Fruit fly (Drosophila melanogaster) whole organism, embryonic: ENCODE results near the gene Taf8.

ENCODE experiments used
- Abd-B ChIP-seq: fragments of 200-800 bp; sonication (Bioruptor generic); optimal IDR thresholded peaks from 2 replicates; lab custom pipeline; 2018; ENCODE audit warnings: missing biosample characterization, mild to moderate bottlenecking, missing genetic modification characterization, moderate library complexity
- B-H2 ChIP-seq: fragments of 200-800 bp; sonication (Bioruptor generic); optimal IDR thresholded peaks from 2 replicates; lab custom pipeline; 2018; ENCODE audit warnings: missing biosample characterization, mild to moderate bottlenecking, missing genetic modification characterization
- C15 ChIP-seq: fragments of 200-800 bp; sonication (Bioruptor generic); IDR thresholded peaks from 3 replicates; pipeline ENCODE4 v1.3.6; 2022; ENCODE audit warnings: missing biosample characterization, missing genetic modification characterization
- CG10267 ChIP-seq: fragments of 200-800 bp; sonication (Bioruptor generic); optimal IDR thresholded peaks from 2 replicates; lab custom pipeline; 2018; ENCODE audit warnings: missing biosample characterization, mild to moderate bottlenecking, missing genetic modification characterization, moderate library complexity
- CG10979 ChIP-seq: fragments of 200-800 bp; sonication (Bioruptor generic); optimal IDR thresholded peaks from 2 replicates; lab custom pipeline; 2018; ENCODE audit warnings: missing biosample characterization, mild to moderate bottlenecking, missing genetic modification characterization, moderate library complexity
- CG11247 ChIP-seq: fragments of 200-800 bp; sonication (Bioruptor generic); IDR thresholded peaks from 2 replicates; pipeline ENCODE4 v1.3.6; 2022; ENCODE audit warnings: missing biosample characterization, missing genetic modification characterization
- CG11723 ChIP-seq: fragments of 200-800 bp; sonication (Bioruptor generic); optimal IDR thresholded peaks from 2 replicates; lab custom pipeline; 2017; ENCODE audit warnings: missing biosample characterization, mild to moderate bottlenecking, missing genetic modification characterization
- CG15479 ChIP-seq: fragments of 200-800 bp; sonication (Bioruptor generic); optimal IDR thresholded peaks from 3 replicates; lab custom pipeline; 2019; ENCODE audit warnings: missing biosample characterization, mild to moderate bottlenecking, missing genetic modification characterization, moderate library complexity
- CG16779 ChIP-seq: fragments of 200-800 bp; sonication (Bioruptor generic); IDR thresholded peaks from 2 replicates; pipeline ENCODE4 v1.3.6; 2022; ENCODE audit warnings: missing biosample characterization, missing genetic modification characterization
- CG16813 ChIP-seq: fragments of 200-800 bp; sonication (Bioruptor generic); IDR thresholded peaks from 3 replicates; pipeline ENCODE4 v1.3.6; 2022; ENCODE audit warnings: missing biosample characterization, missing genetic modification characterization; ENCODE audit not compliant: partially characterized antibody
- CG2129 ChIP-seq: fragments of 200-800 bp; sonication (Bioruptor generic); IDR thresholded peaks from 2 replicates; pipeline ENCODE4 v1.3.6; 2022; ENCODE audit warnings: missing biosample characterization, missing genetic modification characterization; ENCODE audit not compliant: partially characterized antibody
- CG2199 ChIP-seq: fragments of 200-800 bp; sonication (Bioruptor generic); IDR thresholded peaks from 3 replicates; pipeline ENCODE4 v1.3.6; 2022; ENCODE audit warnings: missing biosample characterization, missing genetic modification characterization
- CG34422 ChIP-seq: fragments of 200-800 bp; sonication (Bioruptor generic); IDR thresholded peaks from 3 replicates; pipeline ENCODE4 v1.3.6; 2022; ENCODE audit warnings: missing biosample characterization, missing genetic modification characterization
- CG3995 ChIP-seq: fragments of 200-800 bp; sonication (Bioruptor generic); optimal IDR thresholded peaks from 3 replicates; lab custom pipeline; 2016; ENCODE audit warnings: missing biosample characterization, missing genetic modification characterization
- CG4707 ChIP-seq: fragments of 200-800 bp; sonication (Bioruptor generic); optimal IDR thresholded peaks from 2 replicates; lab custom pipeline; 2018; ENCODE audit warnings: missing biosample characterization, mild to moderate bottlenecking, missing genetic modification characterization, moderate library complexity
- CG6254 ChIP-seq: fragments of 200-800 bp; sonication (Bioruptor generic); optimal IDR thresholded peaks from 3 replicates; lab custom pipeline; 2017; ENCODE audit warnings: mild to moderate bottlenecking, missing biosample characterization, missing genetic modification reagents, missing genetic modification characterization
- CG8478 ChIP-seq: fragments of >200 bp; optimal IDR thresholded peaks from 2 replicates; lab custom pipeline; 2018
- CG9437 ChIP-seq: fragments of 200-800 bp; sonication (Bioruptor generic); optimal IDR thresholded peaks from 2 replicates; lab custom pipeline; 2018; ENCODE audit warnings: missing biosample characterization, mild to moderate bottlenecking, missing genetic modification characterization
- CG9876 ChIP-seq: fragments of 200-800 bp; sonication (Bioruptor generic); optimal IDR thresholded peaks from 2 replicates; lab custom pipeline; 2016; ENCODE audit warnings: missing biosample characterization, missing genetic modification characterization
- Doc2 ChIP-seq: fragments of 200-800 bp; sonication (Bioruptor generic); IDR thresholded peaks from 2 replicates; pipeline ENCODE4 v1.3.6; 2022; ENCODE audit warnings: missing biosample characterization, missing genetic modification characterization
- Dref ChIP-seq: fragments of 200-800 bp; sonication (Bioruptor generic); IDR thresholded peaks from 2 replicates; pipeline ENCODE4 v1.3.6; 2022; ENCODE audit warnings: missing biosample characterization, missing genetic modification characterization
- ERR ChIP-seq: fragments of 200-800 bp; sonication (Bioruptor generic); optimal IDR thresholded peaks from 2 replicates; lab custom pipeline; 2016; ENCODE audit warnings: missing biosample characterization, missing genetic modification characterization
- Gsc ChIP-seq: fragments of 200-800 bp; sonication (Bioruptor generic); IDR thresholded peaks from 2 replicates; pipeline ENCODE4 v1.3.6; 2022; ENCODE audit warnings: missing biosample characterization, missing genetic modification characterization
- Hmr ChIP-seq: fragments of 200-800 bp; sonication (Bioruptor generic); optimal IDR thresholded peaks from 3 replicates; lab custom pipeline; 2017; ENCODE audit warnings: mild to moderate bottlenecking, missing biosample characterization, missing genetic modification reagents, missing genetic modification characterization
- Lpt ChIP-seq: fragments of >200 bp; optimal IDR thresholded peaks from 2 replicates; lab custom pipeline; 2018; ENCODE audit warnings: missing biosample characterization, missing genetic modification characterization
- NK7.1 ChIP-seq: fragments of 200-800 bp; sonication (Bioruptor generic); optimal IDR thresholded peaks from 3 replicates; lab custom pipeline; 2016; ENCODE audit warnings: missing biosample characterization, missing genetic modification characterization
- Poxn ChIP-seq: fragments of 200-800 bp; sonication (Bioruptor generic); IDR thresholded peaks from 2 replicates; pipeline ENCODE4 v1.3.6; 2022; ENCODE audit warnings: missing biosample characterization, missing genetic modification characterization
- Side ChIP-seq: fragments of 200-800 bp; sonication (Bioruptor generic); optimal IDR thresholded peaks from 2 replicates; lab custom pipeline; 2016; ENCODE audit warnings: missing biosample characterization, missing genetic modification characterization
- Sox102F ChIP-seq: fragments of 200-800 bp; sonication (Bioruptor generic); optimal IDR thresholded peaks from 2 replicates; lab custom pipeline; 2018; ENCODE audit warnings: missing biosample characterization, mild to moderate bottlenecking, missing genetic modification characterization, moderate library complexity
- Sry-β ChIP-seq: fragments of 200-800 bp; sonication (Bioruptor generic); optimal IDR thresholded peaks from 2 replicates; lab custom pipeline; 2018; ENCODE audit warnings: missing biosample characterization, mild to moderate bottlenecking, missing genetic modification characterization, moderate library complexity
- Xrp1 ChIP-seq: fragments of 200-800 bp; sonication (Bioruptor generic); IDR thresholded peaks from 2 replicates; pipeline ENCODE4 v1.3.6; 2022; ENCODE audit warnings: missing biosample characterization, missing genetic modification characterization
- ci ChIP-seq: fragments of 200-800 bp; sonication (Bioruptor generic); IDR thresholded peaks from 3 replicates; pipeline ENCODE4 v1.3.6; 2022; ENCODE audit warnings: missing biosample characterization, missing genetic modification characterization
- croc ChIP-seq: fragments of 200-800 bp; sonication (Bioruptor generic); conservative IDR thresholded peaks from 3 replicates; pipeline ENCODE4 v1.3.6; 2022; ENCODE audit warnings: missing biosample characterization, missing genetic modification characterization
- dpn ChIP-seq, 2 experiments: fragments of 200-800 bp; sonication (Bioruptor generic); optimal IDR thresholded peaks; 3 replicates each; lab custom pipeline; 2016; ENCODE audit warnings: missing biosample characterization in 2 of 2, missing genetic modification characterization in 2 of 2
- en ChIP-seq: fragments of 200-800 bp; sonication (Bioruptor generic); optimal IDR thresholded peaks from 2 replicates; lab custom pipeline; 2016; ENCODE audit warnings: missing biosample characterization, missing genetic modification characterization
- fru ChIP-seq: fragments of >200 bp; optimal IDR thresholded peaks from 2 replicates; lab custom pipeline; 2017
- fu2 ChIP-seq: fragments of 200-800 bp; sonication (Bioruptor generic); optimal IDR thresholded peaks from 2 replicates; lab custom pipeline; 2016; ENCODE audit warnings: missing biosample characterization, missing genetic modification characterization
- grn ChIP-seq: fragments of 200-800 bp; sonication (Bioruptor generic); optimal IDR thresholded peaks from 3 replicates; lab custom pipeline; 2017; ENCODE audit warnings: missing biosample characterization, missing genetic modification characterization
- inv ChIP-seq: fragments of 200-800 bp; sonication (Bioruptor generic); IDR thresholded peaks from 2 replicates; pipeline ENCODE4 v1.3.6; 2022; ENCODE audit warnings: missing biosample characterization, missing genetic modification characterization; ENCODE audit not compliant: partially characterized antibody
- mld ChIP-seq: fragments of 200-800 bp; sonication (Bioruptor generic); IDR thresholded peaks from 3 replicates; pipeline ENCODE4 v1.3.6; 2022; ENCODE audit warnings: missing biosample characterization, missing genetic modification characterization; ENCODE audit not compliant: partially characterized antibody
- oc ChIP-seq: fragments of 200-800 bp; sonication (Bioruptor generic); optimal IDR thresholded peaks from 2 replicates; lab custom pipeline; 2018; ENCODE audit warnings: missing biosample characterization, mild to moderate bottlenecking, missing genetic modification characterization, moderate library complexity
- peb ChIP-seq: fragments of 200-800 bp; sonication (Bioruptor generic); IDR thresholded peaks from 2 replicates; pipeline ENCODE4 v1.3.6; 2022; ENCODE audit warnings: missing biosample characterization, missing genetic modification characterization
- pho ChIP-seq: fragments of 200-800 bp; sonication (Bioruptor generic); optimal IDR thresholded peaks from 2 replicates; lab custom pipeline; 2016; ENCODE audit warnings: missing biosample characterization, missing genetic modification characterization
- phol ChIP-seq: fragments of 200-800 bp; sonication (Bioruptor generic); optimal IDR thresholded peaks from 3 replicates; lab custom pipeline; 2018; ENCODE audit warnings: missing biosample characterization, mild to moderate bottlenecking, missing genetic modification characterization, moderate library complexity
- pros ChIP-seq: fragments of 200-800 bp; sonication (Bioruptor generic); optimal IDR thresholded peaks from 3 replicates; lab custom pipeline; 2019; ENCODE audit warnings: missing biosample characterization, mild to moderate bottlenecking, missing genetic modification characterization, moderate library complexity
- run ChIP-seq: fragments of 200-800 bp; sonication (Bioruptor generic); optimal IDR thresholded peaks from 3 replicates; lab custom pipeline; 2018; ENCODE audit warnings: missing biosample characterization, mild to moderate bottlenecking, missing genetic modification characterization
- sim ChIP-seq: fragments of 200-800 bp; sonication (Bioruptor generic); IDR thresholded peaks from 2 replicates; pipeline ENCODE4 v1.3.6; 2022; ENCODE audit warnings: missing biosample characterization, missing genetic modification characterization
- so ChIP-seq: fragments of 200-800 bp; sonication (Bioruptor generic); IDR thresholded peaks from 3 replicates; pipeline ENCODE4 v1.3.6; 2022; ENCODE audit warnings: missing biosample characterization, missing genetic modification characterization
- toy ChIP-seq: fragments of 200-800 bp; sonication (Bioruptor generic); IDR thresholded peaks from 2 replicates; pipeline ENCODE4 v1.3.6; 2022; ENCODE audit warnings: missing biosample characterization, missing genetic modification characterization
- trh ChIP-seq: fragments of 200-800 bp; sonication (Bioruptor generic); optimal IDR thresholded peaks from 2 replicates; lab custom pipeline; 2016; ENCODE audit warnings: missing biosample characterization, missing genetic modification characterization
- twi ChIP-seq: fragments of 200-800 bp; optimal IDR thresholded peaks from 2 replicates; lab custom pipeline; 2019; ENCODE audit warnings: missing biosample characterization, mild to moderate bottlenecking, missing genetic modification characterization, moderate library complexity
- zen2 ChIP-seq: fragments of 200-800 bp; sonication (Bioruptor generic); IDR thresholded peaks from 3 replicates; pipeline ENCODE4 v1.3.6; 2022; ENCODE audit warnings: missing biosample characterization, missing genetic modification characterization; ENCODE audit not compliant: partially characterized antibody

The Taf8 gene

dm6 chrX:18085470-18085797 lies 16.3 kb upstream of the Taf8 start, which contains the start of gene Ada3 (continued):
- no peak; the same call in 2 of the 3 replicates for TF ChIP-seq CG16813 (GFP tag; lab: Robert Waterston, UW)
- TF ChIP-seq grn: peak; percentile 27
- TF ChIP-seq CG9876: peak; percentile 37
- no peak for TF ChIP-seq CG6254
- no peak for TF ChIP-seq Gsc
- TF ChIP-seq Hmr (GFP tag; lab: Kevin White, UChicago): peak; percentile 83
- peak; percentile 92 for TF ChIP-seq CG3995 (GFP tag; lab: Kevin White, UChicago)
- peak; percentile 50; the same call in 1 of the 3 replicates for TF ChIP-seq so (GFP tag; lab: Robert Waterston, UW)
- TF ChIP-seq Dref (GFP tag; lab: Robert Waterston, UW): no peak
- TF ChIP-seq croc: peak; percentile 39; the same call in 1 of the 3 replicates
- peak; percentile 47 for TF ChIP-seq fu2 (GFP tag; lab: Kevin White, UChicago)
- peak; percentile 64 for TF ChIP-seq ERR (GFP tag; lab: Kevin White, UChicago)
- peak; percentile 83 for TF ChIP-seq phol (tag; lab: Kevin White, UChicago)
- no peak for TF ChIP-seq oc
- TF ChIP-seq NK7.1 (GFP tag; lab: Kevin White, UChicago): peak; percentile 64
- TF ChIP-seq sim (GFP tag; lab: Robert Waterston, UW): 0 out of 2 replicates have a peak, but pooled peaks have one; percentile 22
- TF ChIP-seq mld (GFP tag; lab: Robert Waterston, UW): no peak
- TF ChIP-seq CG10267 (tag; lab: Kevin White, UChicago): peak; percentile 93
- TF ChIP-seq CG15479 (GFP tag; lab: Kevin White, UChicago): no peak
- peak; percentile 96 for TF ChIP-seq CG4707 (GFP tag; lab: Kevin White, UChicago)
- TF ChIP-seq CG10979 (tag; lab: Kevin White, UChicago): peak; percentile 57
- peak; percentile 74; the same call in 2 of the 3 replicates for TF ChIP-seq ci (GFP tag; lab: Robert Waterston, UW)
- TF ChIP-seq Lpt (GFP tag; lab: Kevin White, UChicago): no peak
- peak; percentile 57 for TF ChIP-seq Abd-B
- peak; percentile 57 for TF ChIP-seq twi (tag; lab: Kevin White, UChicago)
- peak; percentile 59 for TF ChIP-seq B-H2 (GFP tag; lab: Kevin White, UChicago)
- TF ChIP-seq CG2129: no peak
- peak; percentile 32; the same call in 2 of the 3 replicates for TF ChIP-seq CG34422 (GFP tag; lab: Robert Waterston, UW)
- TF ChIP-seq trh: peak; percentile 17
- no peak for TF ChIP-seq CG2199 (GFP tag; lab: Robert Waterston, UW)
- TF ChIP-seq CG9437: peak; percentile 51
- TF ChIP-seq peb (GFP tag; lab: Robert Waterston, UW): peak; percentile 48; the same call in 1 of the 2 replicates
- TF ChIP-seq pros (GFP tag; lab: Kevin White, UChicago): no peak
- TF ChIP-seq CG16779 (GFP tag; lab: Robert Waterston, UW): peak; percentile 23; the same call in 1 of the 2 replicates
- TF ChIP-seq Sox102F (GFP tag; lab: Kevin White, UChicago): peak; percentile 70
- TF ChIP-seq Side (GFP tag; lab: Kevin White, UChicago): peak; percentile 68
- TF ChIP-seq zen2 (GFP tag; lab: Robert Waterston, UW): no peak
- TF ChIP-seq dpn (GFP tag; optimal IDR thresholded peaks at IDR 0.05; lab: Kevin White, UChicago): peak; percentile 76 to 81
- TF ChIP-seq CG8478: no peak
- TF ChIP-seq Poxn (GFP tag; lab: Robert Waterston, UW): no peak
- TF ChIP-seq C15 (GFP tag; lab: Robert Waterston, UW): peak; percentile 52; the same call in 1 of the 3 replicates
- no peak for TF ChIP-seq Doc2
- TF ChIP-seq toy (GFP tag; lab: Robert Waterston, UW): 0 out of 2 replicates have a peak, but pooled peaks have one; percentile 35
- TF ChIP-seq CG11723 (GFP tag; lab: Kevin White, UChicago): peak; percentile 50
- peak; percentile 53; the same call in 1 of the 2 replicates for TF ChIP-seq CG11247 (GFP tag; lab: Robert Waterston, UW)
- no peak for TF ChIP-seq inv
- TF ChIP-seq run: peak; percentile 3
- no peak for TF ChIP-seq en (GFP tag; lab: Kevin White, UChicago)
- TF ChIP-seq pho (GFP tag; lab: Kevin White, UChicago): peak; percentile 73
- TF ChIP-seq Sry-β: no peak
- TF ChIP-seq fru: no peak
- peak; percentile 68 for TF ChIP-seq Xrp1 (GFP tag; lab: Robert Waterston, UW)
